Worm (Caenorhabditis elegans) whole organism, L4 larva: ENCODE measurements around the gene ZK622.1.

ENCODE experiments used
- ZK337.2 ChIP-seq: fragments of 200-800 bp; sonication (Bioruptor generic); IDR thresholded peaks from 2 replicates; pipeline ENCODE4 v1.3.6; 2022; ENCODE audit warnings: missing genetic modification reagents, missing genetic modification characterization, missing compliant biosample characterization
- ceh-28 ChIP-seq: fragments of 150-350 bp; optimal IDR thresholded peaks from 2 replicates; lab custom pipeline; 2014; ENCODE audit warnings: missing biosample characterization, missing genetic modification reagents, missing genetic modification characterization
- cey-2 ChIP-seq: sonication (generic microtip); optimal IDR thresholded peaks from 3 replicates; lab custom pipeline; 2017; ENCODE audit warnings: missing genetic modification characterization, mild to moderate bottlenecking, missing compliant biosample characterization, antibody characterized with exemption, borderline replicate concordance; ENCODE audit not compliant: insufficient read depth
- ctbp-1 ChIP-seq: fragments of 200-800 bp; sonication (Bioruptor generic); IDR thresholded peaks from 2 replicates; pipeline ENCODE4 v1.3.6; 2022; ENCODE audit warnings: missing genetic modification reagents, missing genetic modification characterization, missing compliant biosample characterization
- dpl-1 ChIP-seq: fragments of 150-350 bp; optimal IDR thresholded peaks from 2 replicates; lab custom pipeline; 2014; ENCODE audit warnings: missing biosample characterization, missing genetic modification reagents, missing genetic modification characterization
- dve-1 ChIP-seq: sonication (generic microtip); optimal IDR thresholded peaks from 2 replicates; lab custom pipeline; 2017; ENCODE audit warnings: antibody characterized with exemption, mild to moderate bottlenecking, missing genetic modification characterization, missing compliant biosample characterization; ENCODE audit not compliant: insufficient read depth
- fkh-10 ChIP-seq: fragments of 150-350 bp; optimal IDR thresholded peaks from 2 replicates; lab custom pipeline; 2014; ENCODE audit warnings: missing biosample characterization, missing genetic modification reagents, missing genetic modification characterization
- gei-8 ChIP-seq: fragments of 200-800 bp; sonication (Bioruptor generic); optimal IDR thresholded peaks from 2 replicates; lab custom pipeline; 2018; ENCODE audit warnings: mild to moderate bottlenecking, missing genetic modification characterization, missing compliant biosample characterization
- mep-1 ChIP-seq: fragments of 150-350 bp; sonication (generic microtip); optimal IDR thresholded peaks from 3 replicates; lab custom pipeline; 2014; ENCODE audit warnings: missing biosample characterization, missing genetic modification characterization
- nhr-237 ChIP-seq: sonication (generic microtip); optimal IDR thresholded peaks from 2 replicates; lab custom pipeline; 2017; ENCODE audit warnings: missing biosample characterization, missing genetic modification characterization
- nhr-77 ChIP-seq: fragments of 150-350 bp; optimal IDR thresholded peaks from 2 replicates; lab custom pipeline; 2014; ENCODE audit warnings: missing biosample characterization, missing genetic modification characterization
- pqm-1 ChIP-seq: sonication (generic microtip); optimal IDR thresholded peaks from 2 replicates; lab custom pipeline; 2017; ENCODE audit warnings: missing biosample characterization, missing genetic modification characterization
- unc-62 ChIP-seq, 3 experiments: fragments of 150-350 bp in 1 of 3; sonication (generic microtip); optimal IDR thresholded peaks in 2 of 3; peaks in 1 of 3; 1 replicate in 1 of 3; 2 replicates in 2 of 3; lab custom pipeline; 2014 to 2017; ENCODE audit warnings: missing biosample characterization in 3 of 3, missing genetic modification characterization in 3 of 3, missing genetic modification reagents in 3 of 3, missing genotype in 1 of 3

- TF ChIP-seq ceh-28 (peak; percentile 30), fkh-10 (GFP tag; lab: Kevin White, UChicago) (peak; percentile 40), nhr-77 (peak; percentile 33), mep-1 (tag; lab: Kevin White, UChicago) (peak; percentile 89), unc-62 (GFP tag; optimal IDR thresholded peaks at IDR 0.05 in 1 of 2; lab: Kevin White, UChicago) (peak in 1 of 2 experiments; percentile 92), unc-62 (tag; optimal IDR thresholded peaks at IDR 0.05; lab: Kevin White, UChicago) (no peak), pqm-1 (tag; lab: Kevin White, UChicago) (peak; percentile 38), dve-1 (tag; lab: Kevin White, UChicago) (peak; percentile 76), ctbp-1 (GFP tag; lab: Robert Waterston, UW) (no peak), dpl-1 (GFP tag; lab: Kevin White, UChicago) (peak; percentile 45), nhr-237 (tag; lab: Kevin White, UChicago) (no peak), ZK337.2 (GFP tag; lab: Robert Waterston, UW) (no peak), cey-2 (tag; lab: Kevin White, UChicago) (no peak), gei-8 (GFP tag; lab: Kevin White, UChicago) (no peak)
Observed at ce11 chrII:5336660-5337494, 43.3 kb downstream of the ZK622.1 start.
